Fruit fly (Drosophila melanogaster) whole organism, embryonic: Measurements from ENCODE around the gene CG5986.
A peak's percentile ranks its signal among the peaks of the same experiment; 100 is the strongest.

Source experiments
- Ada2b ChIP-seq: fragments of 200-800 bp; sonication (Bioruptor generic); IDR thresholded peaks from 2 replicates; pipeline ENCODE4 v1.3.6; 2022; ENCODE audit warnings: missing biosample characterization, missing genetic modification characterization
- Bgb ChIP-seq: fragments of 200-800 bp; sonication (Bioruptor generic); IDR thresholded peaks from 2 replicates; pipeline ENCODE4 v1.3.6; 2022; ENCODE audit warnings: missing biosample characterization, missing genetic modification characterization; ENCODE audit not compliant: partially characterized antibody
- CG10959 ChIP-seq: fragments of 200-800 bp; sonication (Bioruptor generic); IDR thresholded peaks from 2 replicates; pipeline ENCODE4 v1.3.6; 2022; ENCODE audit warnings: missing biosample characterization, missing genetic modification characterization
- CG12071 ChIP-seq: fragments of 200-800 bp; sonication (Bioruptor generic); optimal IDR thresholded peaks from 3 replicates; lab custom pipeline; 2018; ENCODE audit warnings: missing biosample characterization, mild to moderate bottlenecking, missing genetic modification characterization
- CG12299 ChIP-seq: fragments of 200-800 bp; sonication (Bioruptor generic); optimal IDR thresholded peaks from 2 replicates; lab custom pipeline; 2018; ENCODE audit warnings: missing biosample characterization, mild to moderate bottlenecking, missing genetic modification characterization
- CG1233 ChIP-seq: fragments of 200-800 bp; sonication (Bioruptor generic); optimal IDR thresholded peaks from 4 replicates; lab custom pipeline; 2018; ENCODE audit warnings: missing biosample characterization, mild to moderate bottlenecking, missing genetic modification characterization
- CG13775 ChIP-seq: fragments of 200-800 bp; sonication (Bioruptor generic); optimal IDR thresholded peaks from 3 replicates; lab custom pipeline; 2017; ENCODE audit warnings: missing biosample characterization, mild to moderate bottlenecking, missing genetic modification characterization
- CG14441 ChIP-seq: fragments of 200-800 bp; sonication (Bioruptor generic); IDR thresholded peaks from 2 replicates; pipeline ENCODE4 v1.3.6; 2022; ENCODE audit warnings: missing biosample characterization, missing genetic modification characterization
- CG17568 ChIP-seq: fragments of 200-800 bp; sonication (Bioruptor generic); optimal IDR thresholded peaks from 2 replicates; lab custom pipeline; 2018; ENCODE audit warnings: missing biosample characterization, mild to moderate bottlenecking, missing genetic modification characterization, moderate library complexity
- CG17829 ChIP-seq: fragments of 200-800 bp; optimal IDR thresholded peaks from 2 replicates; lab custom pipeline; 2019; ENCODE audit warnings: missing biosample characterization, mild to moderate bottlenecking, missing genetic modification characterization, moderate library complexity
- CG4360 ChIP-seq: fragments of 200-800 bp; sonication (Bioruptor generic); IDR thresholded peaks from 2 replicates; pipeline ENCODE4 v1.3.6; 2022; ENCODE audit warnings: missing biosample characterization, missing genetic modification characterization
- CG4707 ChIP-seq: fragments of 200-800 bp; sonication (Bioruptor generic); optimal IDR thresholded peaks from 2 replicates; lab custom pipeline; 2018; ENCODE audit warnings: missing biosample characterization, mild to moderate bottlenecking, missing genetic modification characterization, moderate library complexity
- CG5953 ChIP-seq: fragments of 200-800 bp; sonication (Bioruptor generic); IDR thresholded peaks from 2 replicates; pipeline ENCODE4 v1.3.6; 2022; ENCODE audit warnings: missing biosample characterization, missing genetic modification characterization
- CG6683 ChIP-seq: fragments of 200-800 bp; sonication (Bioruptor generic); optimal IDR thresholded peaks from 2 replicates; lab custom pipeline; 2017; ENCODE audit warnings: missing biosample characterization, mild to moderate bottlenecking, missing genetic modification characterization, missing genetic modification reagents
- CG6791 ChIP-seq: fragments of 200-800 bp; sonication (Bioruptor generic); IDR thresholded peaks from 3 replicates; pipeline ENCODE4 v1.3.6; 2022; ENCODE audit warnings: missing biosample characterization, missing genetic modification characterization; ENCODE audit not compliant: partially characterized antibody
- CG7786 ChIP-seq: fragments of 200-800 bp; sonication (Bioruptor generic); optimal IDR thresholded peaks from 2 replicates; lab custom pipeline; 2016; ENCODE audit warnings: missing biosample characterization, missing genetic modification characterization
- CG8281 ChIP-seq: fragments of 200-800 bp; sonication (Bioruptor generic); optimal IDR thresholded peaks from 2 replicates; lab custom pipeline; 2018; ENCODE audit warnings: missing biosample characterization, mild to moderate bottlenecking, missing genetic modification characterization, moderate library complexity
- CG9797 ChIP-seq: fragments of 200-800 bp; sonication (Bioruptor generic); optimal IDR thresholded peaks from 3 replicates; lab custom pipeline; 2018; ENCODE audit warnings: missing biosample characterization, mild to moderate bottlenecking, missing genetic modification characterization
- CkIIα-i1 ChIP-seq: fragments of 200-800 bp; sonication (Bioruptor generic); IDR thresholded peaks from 2 replicates; pipeline ENCODE4 v1.3.6; 2022; ENCODE audit warnings: missing biosample characterization, missing genetic modification characterization
- D ChIP-seq, 2 experiments: fragments of 200-800 bp in 1 of 2; fragments of >200 bp in 1 of 2; sonication (Bioruptor generic) in 1 of 2; optimal IDR thresholded peaks; 2 replicates in 1 of 2; 3 replicates in 1 of 2; lab custom pipeline; 2017; ENCODE audit warnings: mild to moderate bottlenecking in 1 of 2, missing biosample characterization in 1 of 2, missing genetic modification characterization in 1 of 2, missing genetic modification reagents in 1 of 2
- Fer1 ChIP-seq: fragments of 200-800 bp; sonication (Bioruptor generic); optimal IDR thresholded peaks from 2 replicates; lab custom pipeline; 2017; ENCODE audit warnings: missing biosample characterization, mild to moderate bottlenecking, missing genetic modification characterization
- Fer3 ChIP-seq: fragments of 200-800 bp; sonication (Bioruptor generic); optimal IDR thresholded peaks from 2 replicates; lab custom pipeline; 2018; ENCODE audit warnings: missing biosample characterization, mild to moderate bottlenecking, missing genetic modification characterization, moderate library complexity
- Hey ChIP-seq: fragments of 200-800 bp; sonication (Bioruptor generic); optimal IDR thresholded peaks from 3 replicates; lab custom pipeline; 2018; ENCODE audit warnings: missing biosample characterization, mild to moderate bottlenecking, missing genetic modification characterization
- Hmr ChIP-seq: fragments of 200-800 bp; sonication (Bioruptor generic); optimal IDR thresholded peaks from 3 replicates; lab custom pipeline; 2017; ENCODE audit warnings: mild to moderate bottlenecking, missing biosample characterization, missing genetic modification reagents, missing genetic modification characterization
- Lpt ChIP-seq: fragments of >200 bp; optimal IDR thresholded peaks from 2 replicates; lab custom pipeline; 2018; ENCODE audit warnings: missing biosample characterization, missing genetic modification characterization
- MESR4 ChIP-seq: fragments of 200-800 bp; sonication (Bioruptor generic); optimal IDR thresholded peaks from 2 replicates; lab custom pipeline; 2018; ENCODE audit warnings: missing biosample characterization, mild to moderate bottlenecking, missing genetic modification characterization, moderate library complexity
- MTF-1 ChIP-seq: fragments of 200-800 bp; sonication (Bioruptor generic); optimal IDR thresholded peaks from 2 replicates; lab custom pipeline; 2018; ENCODE audit warnings: missing biosample characterization, mild to moderate bottlenecking, missing genetic modification characterization, borderline replicate concordance
- Meics ChIP-seq: fragments of 200-800 bp; sonication (Bioruptor generic); optimal IDR thresholded peaks from 2 replicates; lab custom pipeline; 2017; ENCODE audit warnings: missing biosample characterization, mild to moderate bottlenecking, missing genetic modification characterization
- Nf-YA ChIP-seq: fragments of 200-800 bp; sonication (Bioruptor generic); IDR thresholded peaks from 2 replicates; pipeline ENCODE4 v1.3.6; 2022; ENCODE audit warnings: missing biosample characterization, missing genetic modification characterization
- Nf-YC ChIP-seq: fragments of 200-800 bp; optimal IDR thresholded peaks from 3 replicates; lab custom pipeline; 2019; ENCODE audit warnings: missing biosample characterization, mild to moderate bottlenecking, missing genetic modification characterization, moderate library complexity
- Oli ChIP-seq: fragments of 200-800 bp; sonication (Bioruptor generic); optimal IDR thresholded peaks from 2 replicates; lab custom pipeline; 2018; ENCODE audit warnings: missing biosample characterization, mild to moderate bottlenecking, missing genetic modification characterization, moderate library complexity
- Xrp1 ChIP-seq: fragments of 200-800 bp; sonication (Bioruptor generic); IDR thresholded peaks from 2 replicates; pipeline ENCODE4 v1.3.6; 2022; ENCODE audit warnings: missing biosample characterization, missing genetic modification characterization
- al ChIP-seq: fragments of 200-800 bp; sonication (Bioruptor generic); IDR thresholded peaks from 2 replicates; pipeline ENCODE4 v1.3.6; 2022; ENCODE audit warnings: missing biosample characterization, missing genetic modification characterization
- ara ChIP-seq: fragments of 200-800 bp; sonication (Bioruptor generic); IDR thresholded peaks from 2 replicates; pipeline ENCODE4 v1.3.6; 2022; ENCODE audit warnings: missing biosample characterization, missing genetic modification characterization
- br ChIP-seq: fragments of >200 bp; optimal IDR thresholded peaks from 2 replicates; lab custom pipeline; 2017
- croc ChIP-seq: fragments of 200-800 bp; sonication (Bioruptor generic); conservative IDR thresholded peaks from 3 replicates; pipeline ENCODE4 v1.3.6; 2022; ENCODE audit warnings: missing biosample characterization, missing genetic modification characterization
- dysf ChIP-seq: fragments of 200-800 bp; sonication (Bioruptor generic); IDR thresholded peaks from 3 replicates; pipeline ENCODE4 v1.3.6; 2022; ENCODE audit warnings: missing biosample characterization, missing genetic modification characterization
- exex ChIP-seq: fragments of 200-800 bp; sonication (Bioruptor generic); optimal IDR thresholded peaks from 4 replicates; lab custom pipeline; 2018; ENCODE audit warnings: missing biosample characterization, mild to moderate bottlenecking, missing genetic modification characterization, moderate library complexity
- gcm ChIP-seq: fragments of 200-800 bp; sonication (Bioruptor generic); optimal IDR thresholded peaks from 2 replicates; lab custom pipeline; 2019; ENCODE audit warnings: missing biosample characterization, mild to moderate bottlenecking, missing genetic modification characterization, moderate library complexity
- inv ChIP-seq: fragments of 200-800 bp; sonication (Bioruptor generic); IDR thresholded peaks from 2 replicates; pipeline ENCODE4 v1.3.6; 2022; ENCODE audit warnings: missing biosample characterization, missing genetic modification characterization; ENCODE audit not compliant: partially characterized antibody
- kay ChIP-seq: fragments of 200-800 bp; sonication (Bioruptor generic); optimal IDR thresholded peaks from 2 replicates; lab custom pipeline; 2016; ENCODE audit warnings: missing biosample characterization, missing genetic modification characterization
- knrl ChIP-seq: fragments of 200-800 bp; sonication (Bioruptor generic); IDR thresholded peaks from 3 replicates; pipeline ENCODE4 v1.3.6; 2022; ENCODE audit warnings: missing biosample characterization, missing genetic modification characterization; ENCODE audit not compliant: partially characterized antibody
- mld ChIP-seq: fragments of 200-800 bp; sonication (Bioruptor generic); IDR thresholded peaks from 3 replicates; pipeline ENCODE4 v1.3.6; 2022; ENCODE audit warnings: missing biosample characterization, missing genetic modification characterization; ENCODE audit not compliant: partially characterized antibody
- odd ChIP-seq: fragments of 200-800 bp; sonication (Bioruptor generic); optimal IDR thresholded peaks from 2 replicates; lab custom pipeline; 2017; ENCODE audit warnings: missing biosample characterization, mild to moderate bottlenecking, missing genetic modification characterization
- sd ChIP-seq: fragments of 200-800 bp; sonication (Bioruptor generic); optimal IDR thresholded peaks from 3 replicates; lab custom pipeline; 2018; ENCODE audit warnings: missing biosample characterization, mild to moderate bottlenecking, missing genetic modification characterization, moderate library complexity
- sens ChIP-seq: fragments of 200-800 bp; sonication (Bioruptor generic); peaks from one replicate; lab custom pipeline; 2016; ENCODE audit warnings: missing biosample characterization, missing genetic modification characterization
- slp2 ChIP-seq: fragments of 200-800 bp; sonication (Bioruptor generic); optimal IDR thresholded peaks from 2 replicates; lab custom pipeline; 2016; ENCODE audit warnings: missing biosample characterization, missing genetic modification characterization
- so ChIP-seq: fragments of 200-800 bp; sonication (Bioruptor generic); IDR thresholded peaks from 3 replicates; pipeline ENCODE4 v1.3.6; 2022; ENCODE audit warnings: missing biosample characterization, missing genetic modification characterization
- sob ChIP-seq: fragments of 200-800 bp; sonication (Bioruptor generic); IDR thresholded peaks from 2 replicates; pipeline ENCODE4 v1.3.6; 2022; ENCODE audit warnings: missing biosample characterization, missing genetic modification characterization
- sr ChIP-seq: fragments of 200-800 bp; sonication (Bioruptor generic); IDR thresholded peaks from 3 replicates; pipeline ENCODE4 v1.3.6; 2022; ENCODE audit warnings: missing biosample characterization, missing genetic modification characterization
- vvl ChIP-seq: fragments of 200-800 bp; sonication (Bioruptor generic); IDR thresholded peaks from 2 replicates; pipeline ENCODE4 v1.3.6; 2022; ENCODE audit warnings: missing biosample characterization, missing genetic modification characterization

Gene CG5986

DNA sequence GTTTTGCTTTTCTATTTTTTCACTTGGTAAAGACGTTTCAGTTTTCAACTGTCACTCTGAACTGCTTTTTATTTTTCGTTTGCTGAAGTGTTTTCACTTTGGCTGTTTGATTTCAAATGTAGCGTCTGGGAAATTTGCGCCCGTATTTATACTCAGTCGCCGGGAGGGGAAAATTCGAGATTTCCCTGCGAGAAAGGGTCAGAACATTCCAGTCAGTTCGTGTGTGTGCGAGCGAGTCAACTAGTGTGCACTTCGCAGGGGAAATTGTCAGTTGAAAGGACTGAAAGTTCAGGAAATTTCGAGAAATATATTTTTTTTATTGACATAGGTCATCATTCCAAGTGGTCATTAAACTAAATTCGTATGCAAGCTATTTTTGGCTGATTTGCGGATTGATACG, 9.6 kb downstream of the CG5986 start, which contains the start of gene Hsp68 (continued):
- TF ChIP-seq CG1233 (GFP tag; lab: Kevin White, UChicago) (no peak), croc (no peak), sr (no peak), CG6683 (GFP tag; lab: Kevin White, UChicago) (no peak), so (GFP tag; lab: Robert Waterston, UW) (no peak), inv (GFP tag; lab: Robert Waterston, UW) (no peak), sd (tag; lab: Kevin White, UChicago) (no peak), sob (no peak), Bgb (GFP tag; lab: Robert Waterston, UW) (no peak), CG17568 (GFP tag; lab: Kevin White, UChicago) (no peak), knrl (GFP tag; lab: Robert Waterston, UW) (no peak; the same call in 2 of the 3 replicates), CG5953 (GFP tag; lab: Robert Waterston, UW) (no peak), Xrp1 (no peak), br (lab: Kevin White, UChicago) (no peak), Nf-YA (GFP tag; lab: Robert Waterston, UW) (no peak), mld (no peak), Ada2b (no peak), Oli (tag; lab: Kevin White, UChicago) (no peak), CG12299 (tag; lab: Kevin White, UChicago) (no peak), Hey (tag; lab: Kevin White, UChicago) (no peak), ara (GFP tag; lab: Robert Waterston, UW) (no peak), CG6791 (GFP tag; lab: Robert Waterston, UW) (peak; percentile 62; the same call in 2 of the 3 replicates), al (GFP tag; lab: Robert Waterston, UW) (no peak), kay (no peak), vvl (GFP tag; lab: Robert Waterston, UW) (no peak), CG9797 (GFP tag; lab: Kevin White, UChicago) (no peak), Lpt (GFP tag; lab: Kevin White, UChicago) (no peak), Hmr (GFP tag; lab: Kevin White, UChicago) (no peak), MESR4 (GFP tag; lab: Kevin White, UChicago) (peak; percentile 35), sens (GFP tag; lab: Kevin White, UChicago) (peak; percentile 79), CG14441 (GFP tag; lab: Robert Waterston, UW) (no peak), Nf-YC (tag; lab: Kevin White, UChicago) (no peak), D (optimal IDR thresholded peaks at IDR 0.05; lab: Kevin White, UChicago) (no peak), D (GFP tag; optimal IDR thresholded peaks at IDR 0.05; lab: Kevin White, UChicago) (no peak), Meics (GFP tag; lab: Kevin White, UChicago) (peak; percentile 2), CG4707 (GFP tag; lab: Kevin White, UChicago) (peak; percentile 30), exex (tag; lab: Kevin White, UChicago) (no peak), CG13775 (no peak), Fer3 (tag; lab: Kevin White, UChicago) (no peak), CG12071 (GFP tag; lab: Kevin White, UChicago) (no peak), MTF-1 (GFP tag; lab: Kevin White, UChicago) (peak; percentile 25), CkIIα-i1 (GFP tag; lab: Robert Waterston, UW) (no peak), CG10959 (GFP tag; lab: Robert Waterston, UW) (no peak), dysf (GFP tag; lab: Robert Waterston, UW) (no peak), CG8281 (peak; percentile 31), odd (GFP tag; lab: Kevin White, UChicago) (no peak), CG17829 (tag; lab: Kevin White, UChicago) (peak; percentile 38), CG7786 (GFP tag; lab: Kevin White, UChicago) (no peak), Fer1 (GFP tag; lab: Kevin White, UChicago) (peak; percentile 62), CG4360 (GFP tag; lab: Robert Waterston, UW) (no peak), gcm (GFP tag; lab: Kevin White, UChicago) (peak; percentile 40), slp2 (no peak)
